Worm (Caenorhabditis elegans): Measurements from ENCODE around the gene Y69A2AR.28.

Gene Y69A2AR.28

ce11 chrIV:2599634-2600033 is 13.2 kb downstream of the Y69A2AR.28 start (continued):
- TF ChIP-seq daf-19 (GFP tag; conservative IDR thresholded peaks at IDR 0.05) (no peak), hif-1 (tag; optimal IDR thresholded peaks at IDR 0.05) (peak in 1 of 2 experiments; percentile 77), nhr-11 (tag; optimal IDR thresholded peaks at IDR 0.05) (peak; percentile 68), madf-5 (GFP tag; IDR thresholded peaks at IDR 0.05) (no peak), mdl-1 (tag; optimal IDR thresholded peaks at IDR 0.05) (peak; percentile 70 to 87), lin-13 (GFP tag; optimal IDR thresholded peaks at IDR 0.05) (peak; percentile 69), hmg-1.1 (GFP tag; IDR thresholded peaks at IDR 0.05) (peak; percentile 87), aly-2 (tag; optimal IDR thresholded peaks at IDR 0.05) (no peak), zfp-2 (tag; optimal IDR thresholded peaks at IDR 0.05) (no peak), ceh-62 (tag; optimal IDR thresholded peaks at IDR 0.05) (no peak), nhr-77 (tag; optimal IDR thresholded peaks at IDR 0.05) (peak; percentile 78), nhr-41 (GFP tag; IDR thresholded peaks at IDR 0.05) (no peak), attf-4 (tag; optimal IDR thresholded peaks at IDR 0.05) (no peak), ceh-28 (tag; optimal IDR thresholded peaks at IDR 0.05) (peak; percentile 34), spr-1 (tag; optimal IDR thresholded peaks at IDR 0.05) (no peak)

ce11 chrIV:2597417-2597816 is 15.4 kb downstream of the Y69A2AR.28 start, which contains the start of gene Y69A2AR.47:
Gene Y69A2AR.47, plus strand, starts transcription at chrIV:2597717.
- TF ChIP-seq hmg-1.1 (GFP tag; IDR thresholded peaks at IDR 0.05), result no peak
- no peak for TF ChIP-seq dmd-9 (GFP tag; IDR thresholded peaks at IDR 0.05)
- no peak for TF ChIP-seq egl-43 (GFP tag; IDR thresholded peaks at IDR 0.05)
- no peak for TF ChIP-seq sdz-12 (GFP tag; optimal IDR thresholded peaks at IDR 0.05)
- TF ChIP-seq cey-2 (tag; optimal IDR thresholded peaks at IDR 0.05; ENCODE audit: borderline replicate concordance, insufficient read depth), result no peak
- no peak for TF ChIP-seq aha-1 (tag)
- no peak for TF ChIP-seq spr-1 (tag; optimal IDR thresholded peaks at IDR 0.05)

DNA sequence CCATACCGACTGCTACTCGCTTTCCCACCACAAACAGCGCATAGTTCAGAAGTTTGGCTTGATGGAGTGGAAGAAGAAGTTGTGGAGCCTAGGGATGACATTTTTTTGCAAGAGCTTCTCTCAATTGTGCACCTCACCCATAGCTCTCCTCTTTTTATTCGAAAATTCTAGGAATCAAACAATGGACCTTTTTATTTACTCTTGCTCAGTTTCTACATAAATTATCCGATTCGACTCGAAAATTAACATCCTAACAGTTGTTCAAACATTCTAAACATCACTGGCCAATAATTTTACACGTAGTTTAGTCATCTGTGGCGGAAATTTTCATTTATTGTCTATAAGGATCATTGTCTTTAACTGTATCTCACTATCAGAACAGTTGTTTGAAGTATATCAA is 31.4 kb downstream of the Y69A2AR.28 start, which contains the start of gene nhr-242:
TSS of gene nhr-242 (minus strand) at position 101 of the 400 bp plus-strand sequence.
- TF ChIP-seq snpc-1.2 (GFP tag; IDR thresholded peaks at IDR 0.05) (no peak), ces-1 (GFP tag; optimal IDR thresholded peaks at IDR 0.05) (no peak), madf-5 (GFP tag; IDR thresholded peaks at IDR 0.05) (no peak), nhr-77 (tag; optimal IDR thresholded peaks at IDR 0.05) (no peak), rbr-2 (tag; optimal IDR thresholded peaks at IDR 0.05) (no peak), ztf-11 (tag; optimal IDR thresholded peaks at IDR 0.05) (no peak), spr-1 (tag; optimal IDR thresholded peaks at IDR 0.05) (no peak)

DNA sequence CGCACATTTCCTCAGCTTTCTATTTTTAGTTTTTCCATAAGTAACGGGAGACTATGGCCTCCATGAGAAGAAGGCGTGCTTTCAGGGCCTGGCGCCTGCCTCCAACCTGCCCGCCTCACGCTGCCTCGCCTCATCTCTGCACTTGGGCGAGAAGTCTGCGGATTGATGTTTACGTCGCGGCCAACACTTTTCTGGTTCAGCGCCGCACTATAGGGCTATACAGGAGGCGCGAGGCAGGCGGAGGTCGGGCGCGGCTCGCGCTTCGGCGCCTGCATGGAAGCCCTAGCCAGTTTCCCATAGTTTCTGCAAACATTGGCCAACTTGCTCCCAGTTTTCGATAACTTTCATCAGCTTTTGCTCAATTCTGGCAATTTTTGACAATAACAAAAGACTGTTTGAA is 39.7 kb downstream of the Y69A2AR.28 start:
- peak; percentile 91 for TF ChIP-seq set-16 (GFP tag; IDR thresholded peaks at IDR 0.05)
- peak; percentile 62 for TF ChIP-seq aha-1 (tag)
- no peak for TF ChIP-seq ceh-62 (tag; optimal IDR thresholded peaks at IDR 0.05)
- TF ChIP-seq ZK546.5 (tag; optimal IDR thresholded peaks at IDR 0.05), result no peak
- peak; percentile 29; the same call in 1 of the 2 replicates for TF ChIP-seq pha-4 (GFP tag; IDR thresholded peaks at IDR 0.05)
- TF ChIP-seq pha-4 (tag; optimal IDR thresholded peaks at IDR 0.05), result no peak
- TF ChIP-seq dmd-8 (GFP tag; IDR thresholded peaks at IDR 0.05), result 0 out of 2 replicates have a peak, but pooled peaks have one; percentile 31
- peak; percentile 48; the same call in 1 of the 2 replicates for TF ChIP-seq egl-43 (GFP tag; IDR thresholded peaks at IDR 0.05)
- TF ChIP-seq nhr-42 (GFP tag; IDR thresholded peaks at IDR 0.05), result 0 out of 2 replicates have a peak, but pooled peaks have one; percentile 10
- 0 out of 2 replicates have a peak, but pooled peaks have one; percentile 53 for TF ChIP-seq saeg-2 (GFP tag; IDR thresholded peaks at IDR 0.05)

DNA sequence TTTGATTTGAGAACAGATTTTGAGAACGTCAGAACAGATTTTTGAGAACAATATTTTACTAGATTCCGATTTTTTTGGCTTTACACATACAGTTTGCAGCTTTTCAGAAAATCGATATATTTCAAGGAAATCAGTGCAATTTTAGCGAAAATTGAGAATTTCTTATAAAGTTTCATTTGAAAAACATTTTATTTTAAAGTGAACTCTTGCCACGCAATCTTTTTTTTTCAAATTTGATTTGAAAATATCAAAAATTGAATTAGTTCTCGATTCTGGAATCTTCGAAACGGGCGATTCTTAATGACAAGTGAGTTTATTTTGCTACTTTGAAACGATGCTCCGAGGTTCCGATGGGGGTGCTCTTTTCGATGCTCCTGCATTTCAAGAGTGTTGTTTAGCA is 40.8 kb downstream of the Y69A2AR.28 start, which contains the start of gene Y69A2AR.51:
TSS of gene Y69A2AR.51 (plus strand) at position 301 of the 400 bp plus-strand sequence.
- no peak for TF ChIP-seq aly-2 (tag; optimal IDR thresholded peaks at IDR 0.05)
- TF ChIP-seq unc-62 (GFP tag; optimal IDR thresholded peaks at IDR 0.05 in 1 of 2), result no peak
- TF ChIP-seq unc-62 (tag; optimal IDR thresholded peaks at IDR 0.05), result no peak
- TF ChIP-seq dmd-6 (GFP tag; IDR thresholded peaks at IDR 0.05), result no peak
- no peak for TF ChIP-seq T20F7.1 (GFP tag; optimal IDR thresholded peaks at IDR 0.05)
- TF ChIP-seq snpc-4 (tag; optimal IDR thresholded peaks at IDR 0.05), result no peak
- TF ChIP-seq ces-1 (GFP tag; optimal IDR thresholded peaks at IDR 0.05), result no peak
- TF ChIP-seq hif-1 (tag; optimal IDR thresholded peaks at IDR 0.05), result no peak
- TF ChIP-seq mes-2 (tag; optimal IDR thresholded peaks at IDR 0.05; ENCODE audit: poor library complexity, severe bottlenecking), result no peak
- TF ChIP-seq ceh-82 (tag; optimal IDR thresholded peaks at IDR 0.05), result no peak
- TF ChIP-seq dve-1 (tag; optimal IDR thresholded peaks at IDR 0.05; ENCODE audit: insufficient read depth), result no peak
- TF ChIP-seq cey-2 (tag; optimal IDR thresholded peaks at IDR 0.05; ENCODE audit: borderline replicate concordance, insufficient read depth), result no peak
- no peak for TF ChIP-seq nhr-6 (tag; optimal IDR thresholded peaks at IDR 0.05)
- no peak for TF ChIP-seq nhr-77 (tag; optimal IDR thresholded peaks at IDR 0.05)
- no peak for TF ChIP-seq skn-1 (tag; optimal IDR thresholded peaks at IDR 0.05)
- TF ChIP-seq nhr-41 (GFP tag; IDR thresholded peaks at IDR 0.05), result no peak
- no peak for TF ChIP-seq mxl-3 (GFP tag; optimal IDR thresholded peaks at IDR 0.05)
- no peak for TF ChIP-seq jun-1 (tag; optimal IDR thresholded peaks at IDR 0.05)
- TF ChIP-seq ZK337.2 (GFP tag; IDR thresholded peaks at IDR 0.05), result no peak
